Fruit fly (Drosophila melanogaster) S2 (cell line): ENCODE data around the gene NANS.

ENCODE experiments used
- CG8478 ChIP-seq: fragments of >200 bp; optimal IDR thresholded peaks from 2 replicates; lab custom pipeline; 2018
- CTCF ChIP-seq, 2 experiments: fragments of >200 bp; optimal IDR thresholded peaks; 2 replicates each; lab custom pipeline; 2018

DNA sequence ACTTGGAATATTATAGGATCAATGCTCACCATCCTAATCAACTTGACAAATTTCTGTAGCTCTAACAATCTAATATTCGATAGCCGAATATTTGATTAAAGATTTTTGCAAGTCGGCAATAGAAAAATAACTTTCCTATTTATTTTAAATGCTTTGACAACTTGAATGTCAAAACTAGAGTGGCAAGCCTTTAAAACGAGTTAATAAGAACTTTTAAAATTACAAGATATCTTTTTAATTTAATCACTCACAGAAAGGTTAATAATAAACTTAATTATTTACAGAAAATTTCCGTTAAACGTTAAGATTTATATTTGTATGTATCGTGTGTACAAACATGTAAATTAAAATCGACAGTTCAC is 12.6 kb downstream of the NANS start, which contains the start of the genes CG17207 and CG46427:
- TF ChIP-seq CG8478 (lab: Kevin White, UChicago), result no peak
- TF ChIP-seq CTCF (optimal IDR thresholded peaks at IDR 0.05; lab: Kevin White, UChicago), result no peak
